Worm (Caenorhabditis elegans): ENCODE results near the gene dhs-25.

The dhs-25 gene

DNA sequence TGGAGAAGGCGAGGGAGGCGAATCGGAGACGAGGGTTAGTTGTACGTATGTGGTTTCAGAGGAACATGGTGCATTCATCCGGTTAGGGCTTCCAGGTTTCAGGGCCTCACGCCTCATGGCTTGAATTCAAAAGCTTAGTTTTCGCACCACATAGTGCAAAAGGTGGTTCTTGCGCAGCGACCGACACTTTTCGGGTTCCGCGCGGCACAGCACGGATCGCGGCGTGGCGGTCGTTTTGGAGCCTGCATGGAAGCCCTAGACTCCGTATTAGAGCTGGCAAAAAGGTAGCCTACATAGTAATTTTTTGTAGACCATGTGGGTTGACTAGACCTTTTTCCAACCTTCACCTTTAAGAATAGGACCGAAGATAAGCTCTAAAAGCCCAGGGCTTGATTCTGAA lies 52.5 kb downstream of the dhs-25 start:
- peak; percentile 47; the same call in 1 of the 2 replicates for TF ChIP-seq set-16 (GFP tag; IDR thresholded peaks at IDR 0.05)
- no peak for TF ChIP-seq ZK337.2 (GFP tag; IDR thresholded peaks at IDR 0.05)
